Fruit fly (Drosophila melanogaster) whole organism, embryonic: Measurements from ENCODE around the gene Grip91.
A peak's percentile ranks its signal among the peaks of the same experiment; 100 is the strongest.

ENCODE experiments used
- Ada2b ChIP-seq: fragments of 200-800 bp; sonication (Bioruptor generic); IDR thresholded peaks from 2 replicates; pipeline ENCODE4 v1.3.6; 2022; ENCODE audit warnings: missing biosample characterization, missing genetic modification characterization
- Aef1 ChIP-seq: fragments of 200-800 bp; sonication (Bioruptor generic); IDR thresholded peaks from 3 replicates; pipeline ENCODE4 v1.3.6; 2022; ENCODE audit warnings: missing biosample characterization, missing genetic modification characterization
- Bteb2 ChIP-seq: fragments of 200-800 bp; sonication (Bioruptor generic); optimal IDR thresholded peaks from 2 replicates; lab custom pipeline; 2016; ENCODE audit warnings: missing biosample characterization, missing genetic modification characterization
- CG10321 ChIP-seq: fragments of 200-800 bp; sonication (Bioruptor generic); IDR thresholded peaks from 2 replicates; pipeline ENCODE4 v1.3.6; 2022; ENCODE audit warnings: missing biosample characterization, missing genetic modification characterization
- CG10543 ChIP-seq: fragments of 200-800 bp; sonication (Bioruptor generic); optimal IDR thresholded peaks from 3 replicates; lab custom pipeline; 2017; ENCODE audit warnings: missing biosample characterization, mild to moderate bottlenecking, missing genetic modification characterization, moderate library complexity
- CG1233 ChIP-seq: fragments of 200-800 bp; sonication (Bioruptor generic); optimal IDR thresholded peaks from 4 replicates; lab custom pipeline; 2018; ENCODE audit warnings: missing biosample characterization, mild to moderate bottlenecking, missing genetic modification characterization
- CG12391 ChIP-seq: fragments of 200-800 bp; sonication (Bioruptor generic); optimal IDR thresholded peaks from 3 replicates; lab custom pipeline; 2018; ENCODE audit warnings: missing biosample characterization, mild to moderate bottlenecking, missing genetic modification characterization, moderate library complexity
- CG14014 ChIP-seq: fragments of 200-800 bp; sonication (Bioruptor generic); IDR thresholded peaks from 2 replicates; pipeline ENCODE4 v1.3.6; 2022; ENCODE audit warnings: missing biosample characterization, missing genetic modification characterization
- CG14667 ChIP-seq: fragments of 200-800 bp; sonication (Bioruptor generic); IDR thresholded peaks from 2 replicates; pipeline ENCODE4 v1.3.6; 2022; ENCODE audit warnings: missing biosample characterization, missing genetic modification characterization
- CG15514 ChIP-seq: fragments of 200-800 bp; sonication (Bioruptor generic); optimal IDR thresholded peaks from 3 replicates; lab custom pipeline; 2017; ENCODE audit warnings: missing biosample characterization, missing genetic modification characterization, mild to moderate bottlenecking, moderate library complexity, missing genetic modification reagents
- CG2129 ChIP-seq: fragments of 200-800 bp; sonication (Bioruptor generic); IDR thresholded peaks from 2 replicates; pipeline ENCODE4 v1.3.6; 2022; ENCODE audit warnings: missing biosample characterization, missing genetic modification characterization; ENCODE audit not compliant: partially characterized antibody
- CG3163 ChIP-seq: fragments of 200-800 bp; sonication (Bioruptor generic); optimal IDR thresholded peaks from 3 replicates; lab custom pipeline; 2016; ENCODE audit warnings: missing biosample characterization, missing genetic modification characterization
- CG3847 ChIP-seq: fragments of 200-800 bp; sonication (Bioruptor generic); IDR thresholded peaks from 2 replicates; pipeline ENCODE4 v1.3.6; 2022; ENCODE audit warnings: missing biosample characterization, missing genetic modification characterization
- CG6254 ChIP-seq: fragments of 200-800 bp; sonication (Bioruptor generic); optimal IDR thresholded peaks from 3 replicates; lab custom pipeline; 2017; ENCODE audit warnings: mild to moderate bottlenecking, missing biosample characterization, missing genetic modification reagents, missing genetic modification characterization
- CG6683 ChIP-seq: fragments of 200-800 bp; sonication (Bioruptor generic); optimal IDR thresholded peaks from 2 replicates; lab custom pipeline; 2017; ENCODE audit warnings: missing biosample characterization, mild to moderate bottlenecking, missing genetic modification characterization, missing genetic modification reagents
- CG6765 ChIP-seq: fragments of 200-800 bp; sonication (Bioruptor generic); optimal IDR thresholded peaks from 3 replicates; lab custom pipeline; 2017; ENCODE audit warnings: missing biosample characterization, mild to moderate bottlenecking, missing genetic modification characterization
- CG7987 ChIP-seq: fragments of 200-800 bp; sonication (Bioruptor generic); optimal IDR thresholded peaks from 2 replicates; lab custom pipeline; 2018; ENCODE audit warnings: missing biosample characterization, mild to moderate bottlenecking, missing genetic modification characterization, moderate library complexity
- GATAe ChIP-seq: fragments of 200-800 bp; sonication (Bioruptor generic); conservative IDR thresholded peaks from 2 replicates; pipeline ENCODE4 v1.3.6; 2022; ENCODE audit warnings: missing biosample characterization, missing genetic modification characterization
- HLH54F ChIP-seq: fragments of 200-800 bp; sonication (Bioruptor generic); optimal IDR thresholded peaks from 3 replicates; lab custom pipeline; 2016; ENCODE audit warnings: missing biosample characterization, missing genetic modification characterization
- Hey ChIP-seq: fragments of 200-800 bp; sonication (Bioruptor generic); optimal IDR thresholded peaks from 3 replicates; lab custom pipeline; 2018; ENCODE audit warnings: missing biosample characterization, mild to moderate bottlenecking, missing genetic modification characterization
- MBD-R2 ChIP-seq: fragments of 200-800 bp; sonication (Bioruptor generic); IDR thresholded peaks from 2 replicates; pipeline ENCODE4 v1.3.6; 2022; ENCODE audit warnings: missing biosample characterization, missing genetic modification characterization
- NFAT ChIP-seq: fragments of 200-800 bp; sonication (Bioruptor generic); IDR thresholded peaks from 2 replicates; pipeline ENCODE4 v1.3.6; 2022; ENCODE audit warnings: missing biosample characterization, missing genetic modification characterization
- Optix ChIP-seq: fragments of 200-800 bp; sonication (Bioruptor generic); IDR thresholded peaks from 3 replicates; pipeline ENCODE4 v1.3.6; 2022; ENCODE audit warnings: missing biosample characterization, missing genetic modification characterization
- Poxn ChIP-seq: fragments of 200-800 bp; sonication (Bioruptor generic); IDR thresholded peaks from 2 replicates; pipeline ENCODE4 v1.3.6; 2022; ENCODE audit warnings: missing biosample characterization, missing genetic modification characterization
- Ravus ChIP-seq: fragments of 200-800 bp; sonication (Bioruptor generic); IDR thresholded peaks from 2 replicates; pipeline ENCODE4 v1.3.6; 2022; ENCODE audit warnings: missing biosample characterization, missing genetic modification characterization
- Spps ChIP-seq: fragments of 200-800 bp; sonication (Bioruptor generic); optimal IDR thresholded peaks from 2 replicates; lab custom pipeline; 2018; ENCODE audit warnings: missing biosample characterization, mild to moderate bottlenecking, missing genetic modification characterization
- Xrp1 ChIP-seq: fragments of 200-800 bp; sonication (Bioruptor generic); IDR thresholded peaks from 2 replicates; pipeline ENCODE4 v1.3.6; 2022; ENCODE audit warnings: missing biosample characterization, missing genetic modification characterization
- amos ChIP-seq: fragments of 200-800 bp; sonication (Bioruptor generic); IDR thresholded peaks from 2 replicates; pipeline ENCODE4 v1.3.6; 2022; ENCODE audit warnings: missing biosample characterization, missing genetic modification characterization; ENCODE audit not compliant: partially characterized antibody
- bcd ChIP-seq: fragments of 200-800 bp; sonication (Bioruptor generic); optimal IDR thresholded peaks from 2 replicates; lab custom pipeline; 2017; ENCODE audit warnings: missing biosample characterization, mild to moderate bottlenecking, missing genetic modification characterization
- btn ChIP-seq: fragments of 200-800 bp; sonication (Bioruptor generic); optimal IDR thresholded peaks from 2 replicates; lab custom pipeline; 2016; ENCODE audit warnings: missing biosample characterization, missing genetic modification characterization
- cas ChIP-seq: fragments of 200-800 bp; sonication (Bioruptor generic); IDR thresholded peaks from 2 replicates; pipeline ENCODE4 v1.3.6; 2022; ENCODE audit warnings: missing biosample characterization, missing genetic modification characterization
- crc ChIP-seq: fragments of 200-800 bp; sonication (Bioruptor generic); optimal IDR thresholded peaks from 2 replicates; lab custom pipeline; 2016; ENCODE audit warnings: missing biosample characterization, missing genetic modification characterization
- crp ChIP-seq, 2 experiments: fragments of 200-800 bp; sonication (Bioruptor generic); optimal IDR thresholded peaks; 2 replicates in 1 of 2; 3 replicates in 1 of 2; lab custom pipeline; 2017; ENCODE audit warnings: missing biosample characterization in 2 of 2, missing genetic modification characterization in 2 of 2, mild to moderate bottlenecking in 1 of 2, moderate library complexity in 1 of 2
- da ChIP-seq: fragments of 200-800 bp; sonication (Bioruptor generic); optimal IDR thresholded peaks from 2 replicates; lab custom pipeline; 2016; ENCODE audit warnings: missing biosample characterization, missing genetic modification characterization
- esg ChIP-seq: fragments of 200-800 bp; sonication (Bioruptor generic); conservative IDR thresholded peaks from 2 replicates; pipeline ENCODE4 v1.3.6; 2022; ENCODE audit warnings: missing biosample characterization, missing genetic modification characterization
- eve ChIP-seq, 2 experiments: fragments of >200 bp; optimal IDR thresholded peaks; 2 replicates each; lab custom pipeline; 2017; ENCODE audit warnings: missing biosample characterization in 2 of 2, missing genetic modification characterization in 2 of 2
- fd64A ChIP-seq: fragments of 200-800 bp; sonication (Bioruptor generic); optimal IDR thresholded peaks from 3 replicates; lab custom pipeline; 2018; ENCODE audit warnings: missing biosample characterization, mild to moderate bottlenecking, missing genetic modification characterization
- gce ChIP-seq: fragments of 200-800 bp; sonication (Bioruptor generic); IDR thresholded peaks from 3 replicates; pipeline ENCODE4 v1.3.6; 2022; ENCODE audit warnings: missing biosample characterization, missing genetic modification characterization
- grau ChIP-seq: fragments of 200-800 bp; optimal IDR thresholded peaks from 3 replicates; lab custom pipeline; 2019; ENCODE audit warnings: missing biosample characterization, mild to moderate bottlenecking, missing genetic modification characterization, moderate library complexity
- hbn ChIP-seq: fragments of 200-800 bp; sonication (Bioruptor generic); IDR thresholded peaks from 2 replicates; pipeline ENCODE4 v1.3.6; 2022; ENCODE audit warnings: missing biosample characterization, missing genetic modification characterization; ENCODE audit not compliant: partially characterized antibody
- p53 ChIP-seq: fragments of 200-800 bp; sonication (Bioruptor generic); optimal IDR thresholded peaks from 2 replicates; lab custom pipeline; 2016; ENCODE audit warnings: missing biosample characterization, missing genetic modification characterization
- pb ChIP-seq: fragments of 200-800 bp; sonication (Bioruptor generic); optimal IDR thresholded peaks from 3 replicates; lab custom pipeline; 2016; ENCODE audit warnings: missing biosample characterization, missing genetic modification characterization
- slou ChIP-seq: fragments of 200-800 bp; sonication (Bioruptor generic); optimal IDR thresholded peaks from 3 replicates; lab custom pipeline; 2016; ENCODE audit warnings: missing biosample characterization, missing genetic modification characterization
- so ChIP-seq: fragments of 200-800 bp; sonication (Bioruptor generic); IDR thresholded peaks from 3 replicates; pipeline ENCODE4 v1.3.6; 2022; ENCODE audit warnings: missing biosample characterization, missing genetic modification characterization
- stc ChIP-seq: fragments of 200-800 bp; sonication (Bioruptor generic); IDR thresholded peaks from 2 replicates; pipeline ENCODE4 v1.3.6; 2022; ENCODE audit warnings: missing biosample characterization, missing genetic modification characterization
- trh ChIP-seq: fragments of 200-800 bp; sonication (Bioruptor generic); optimal IDR thresholded peaks from 2 replicates; lab custom pipeline; 2016; ENCODE audit warnings: missing biosample characterization, missing genetic modification characterization
- zen ChIP-seq: fragments of 200-800 bp; sonication (Bioruptor generic); optimal IDR thresholded peaks from 3 replicates; lab custom pipeline; 2018; ENCODE audit warnings: missing biosample characterization, mild to moderate bottlenecking, missing genetic modification characterization, moderate library complexity

Grip91 gene

DNA sequence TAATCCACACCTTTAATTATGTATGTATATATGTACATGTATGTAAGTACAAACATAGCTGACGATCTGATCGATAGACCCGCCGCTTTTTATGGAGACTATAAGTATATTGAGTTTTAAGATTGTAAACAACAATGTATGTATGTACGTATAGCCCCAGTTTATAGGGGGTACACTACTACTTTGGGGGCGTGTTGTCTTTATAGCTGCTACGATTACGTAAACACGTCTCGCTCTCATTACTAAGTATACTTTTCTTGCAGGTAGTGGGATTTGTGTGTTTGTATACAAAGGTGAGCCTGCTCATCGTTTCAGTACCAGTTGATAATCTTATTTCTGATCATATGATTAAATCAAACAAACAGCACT, 5.4 kb upstream of the Grip91 start (continued):
- TF ChIP-seq so (GFP tag; lab: Robert Waterston, UW): peak; percentile 9; the same call in 1 of the 3 replicates
- peak; percentile 45 for TF ChIP-seq fd64A (GFP tag; lab: Kevin White, UChicago)

DNA sequence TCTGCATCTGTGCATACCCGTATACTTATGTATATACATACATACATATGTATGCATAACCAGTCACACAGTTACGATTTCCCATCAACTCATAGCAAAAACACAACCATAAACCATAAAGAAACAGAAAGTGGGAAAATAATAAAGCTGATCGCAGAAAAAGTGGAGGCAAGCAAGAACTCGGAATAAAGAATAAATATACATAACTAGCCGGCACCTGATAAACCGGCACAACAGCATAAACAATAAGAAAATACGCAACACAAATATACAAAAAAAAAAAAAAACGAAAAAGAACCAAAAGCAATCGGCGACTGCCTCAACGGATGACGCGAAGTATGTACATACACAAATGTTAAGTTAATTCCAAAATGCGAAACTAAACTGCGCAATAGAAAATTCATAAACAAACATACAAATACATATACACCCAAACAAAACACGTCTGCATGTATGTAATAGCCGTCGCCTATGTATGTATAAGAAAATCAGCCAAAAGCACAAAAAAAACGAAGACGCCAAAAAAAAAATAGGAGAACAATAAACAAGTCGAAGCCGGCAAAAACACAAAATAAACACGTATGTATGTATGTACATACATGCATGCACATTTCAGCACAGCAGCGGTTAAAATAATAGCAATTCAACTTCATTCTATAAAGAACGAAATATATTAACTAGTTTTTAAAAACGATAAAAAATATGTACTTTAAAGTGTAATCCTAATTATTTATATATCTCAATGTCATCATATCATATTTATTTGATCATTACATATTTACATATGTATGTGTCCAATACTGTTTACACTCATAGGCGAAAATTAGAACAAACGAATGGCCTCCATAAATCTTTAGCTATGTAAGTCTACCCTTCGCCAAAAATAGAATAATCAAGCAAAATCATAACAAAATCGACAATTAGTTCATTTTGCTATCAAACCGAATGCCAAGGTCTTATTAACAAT, 4.7 kb upstream of the Grip91 start:
- TF ChIP-seq Spps (tag; lab: Kevin White, UChicago) (no peak), crc (peak; percentile 41), CG10543 (GFP tag; lab: Kevin White, UChicago) (no peak), esg (peak; percentile 63), CG14014 (peak; percentile 80), hbn (no peak), cas (GFP tag; lab: Robert Waterston, UW) (peak; percentile 59; the same call in 1 of the 2 replicates), CG12391 (tag; lab: Kevin White, UChicago) (peak; percentile 75), zen (tag; lab: Kevin White, UChicago) (peak; percentile 22), amos (no peak), CG2129 (GFP tag; lab: Robert Waterston, UW) (no peak), crp (GFP tag; optimal IDR thresholded peaks at IDR 0.05; lab: Kevin White, UChicago) (no peak), Poxn (GFP tag; lab: Robert Waterston, UW) (no peak), CG3163 (GFP tag; lab: Kevin White, UChicago) (no peak), btn (no peak), p53 (GFP tag; lab: Kevin White, UChicago) (no peak), MBD-R2 (GFP tag; lab: Robert Waterston, UW) (peak; percentile 28; the same call in 1 of the 2 replicates), CG10321 (GFP tag; lab: Robert Waterston, UW) (peak; percentile 37; the same call in 1 of the 2 replicates), da (GFP tag; lab: Kevin White, UChicago) (no peak), eve (GFP tag; optimal IDR thresholded peaks at IDR 0.05; lab: Kevin White, UChicago) (peak in 1 of 2 experiments; percentile 39), grau (peak; percentile 86), pb (GFP tag; lab: Kevin White, UChicago) (no peak), bcd (GFP tag; lab: Kevin White, UChicago) (peak; percentile 65), CG7987 (GFP tag; lab: Kevin White, UChicago) (peak; percentile 2), Ravus (GFP tag; lab: Robert Waterston, UW) (peak; percentile 49), CG6765 (GFP tag; lab: Kevin White, UChicago) (peak; percentile 22), Optix (GFP tag; lab: Robert Waterston, UW) (no peak), Ada2b (GFP tag; lab: Robert Waterston, UW) (peak; percentile 75), slou (GFP tag; lab: Kevin White, UChicago) (peak; percentile 20), GATAe (no peak), trh (GFP tag; lab: Kevin White, UChicago) (peak; percentile 42), CG3847 (peak; percentile 77), stc (GFP tag; lab: Robert Waterston, UW) (peak; percentile 84), Xrp1 (GFP tag; lab: Robert Waterston, UW) (peak; percentile 64; the same call in 1 of the 2 replicates), CG14667 (GFP tag; lab: Robert Waterston, UW) (peak; percentile 49), Bteb2 (peak; percentile 16), HLH54F (GFP tag; lab: Kevin White, UChicago) (peak; percentile 40), CG6683 (peak; percentile 17), Hey (tag; lab: Kevin White, UChicago) (no peak), Aef1 (GFP tag; lab: Robert Waterston, UW) (peak; percentile 46; the same call in 2 of the 3 replicates), gce (GFP tag; lab: Robert Waterston, UW) (peak; percentile 48; the same call in 1 of the 3 replicates), CG1233 (peak; percentile 29), NFAT (GFP tag; lab: Robert Waterston, UW) (peak; percentile 38; the same call in 1 of the 2 replicates), CG15514 (GFP tag; lab: Kevin White, UChicago) (peak; percentile 66), CG6254 (GFP tag; lab: Kevin White, UChicago) (peak; percentile 26)
